Fruit fly (Drosophila melanogaster): Measurements from ENCODE around the gene CG17782.

DNA sequence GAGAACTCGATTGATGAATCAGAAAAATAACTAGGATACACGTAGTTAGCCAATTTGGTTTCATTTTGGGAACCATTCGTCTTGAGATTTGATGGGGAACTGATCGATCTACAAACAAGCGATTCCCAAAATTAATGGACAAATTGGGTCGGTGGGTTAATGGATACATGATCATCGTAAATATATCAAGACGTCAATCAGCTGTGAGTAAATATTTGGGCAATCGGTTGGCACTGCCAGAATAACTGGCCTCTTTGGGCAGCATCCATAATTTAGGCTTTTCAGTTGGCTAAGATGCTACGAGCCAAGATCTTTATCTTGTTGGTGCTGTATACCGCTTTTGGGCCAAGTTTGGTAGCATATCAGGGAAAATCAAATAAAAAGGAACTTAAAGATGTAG is 4.5 kb downstream of the CG17782 start, which contains the start of the genes CG42812 and CG33341:
- no peak for TF ChIP-seq Usf (GFP tag; optimal IDR thresholded peaks at IDR 0.05)
- no peak for TF ChIP-seq B-H1 (GFP tag; IDR thresholded peaks at IDR 0.05)
- no peak for TF ChIP-seq bbx (GFP tag; IDR thresholded peaks at IDR 0.05; ENCODE audit: partially characterized antibody)
- no peak for TF ChIP-seq ranshi (GFP tag; IDR thresholded peaks at IDR 0.05)
- TF ChIP-seq BtbVII (GFP tag; optimal IDR thresholded peaks at IDR 0.05): no peak
- no peak for TF ChIP-seq CG4282 (GFP tag; optimal IDR thresholded peaks at IDR 0.05)
- TF ChIP-seq CG6854 (GFP tag; optimal IDR thresholded peaks at IDR 0.05): no peak
- no peak for TF ChIP-seq nau (GFP tag; optimal IDR thresholded peaks at IDR 0.05)
- no peak for TF ChIP-seq CG13287 (GFP tag; IDR thresholded peaks at IDR 0.05; ENCODE audit: partially characterized antibody)

All from whole organism, embryonic.